Fruit fly (Drosophila melanogaster): ENCODE data around the gene CG33665.

CG33665 gene

dm6 chrX:6439495-6439894 is 39.2 kb downstream of the CG33665 start (continued):
- TF ChIP-seq Hand (GFP tag; optimal IDR thresholded peaks at IDR 0.05) (no peak), Xbp1 (GFP tag; optimal IDR thresholded peaks at IDR 0.05) (no peak), wor (GFP tag; IDR thresholded peaks at IDR 0.05) (no peak), CG11247 (GFP tag; IDR thresholded peaks at IDR 0.05) (peak; percentile 65; the same call in 1 of the 2 replicates), CG31388 (GFP tag; optimal IDR thresholded peaks at IDR 0.05) (no peak), ap (GFP tag; IDR thresholded peaks at IDR 0.05) (no peak), CG4820 (GFP tag; optimal IDR thresholded peaks at IDR 0.05) (no peak), Ets97D (GFP tag; optimal IDR thresholded peaks at IDR 0.05) (no peak), CG43689 (GFP tag; IDR thresholded peaks at IDR 0.05) (no peak), CG2889 (GFP tag; IDR thresholded peaks at IDR 0.05) (no peak), HHEX (GFP tag; optimal IDR thresholded peaks at IDR 0.05) (peak; percentile 49), CG9817 (tag; optimal IDR thresholded peaks at IDR 0.05) (no peak), CG18599 (GFP tag; optimal IDR thresholded peaks at IDR 0.05) (peak; percentile 88), Myb (GFP tag; optimal IDR thresholded peaks at IDR 0.05) (no peak), jing (GFP tag; optimal IDR thresholded peaks at IDR 0.05) (no peak), salm (tag; optimal IDR thresholded peaks at IDR 0.05) (no peak), CG8290 (GFP tag; optimal IDR thresholded peaks at IDR 0.05) (no peak), CG8290 (tag; optimal IDR thresholded peaks at IDR 0.05) (peak in 1 of 2 experiments; percentile 30), ham (GFP tag; IDR thresholded peaks at IDR 0.05) (no peak), CG3163 (GFP tag; optimal IDR thresholded peaks at IDR 0.05) (no peak), emc (GFP tag; optimal IDR thresholded peaks at IDR 0.05) (no peak), Adf1 (GFP tag; IDR thresholded peaks at IDR 0.05) (no peak), CrebB (tag; optimal IDR thresholded peaks at IDR 0.05) (no peak), Chrac-16 (GFP tag; optimal IDR thresholded peaks at IDR 0.05) (no peak), CG10979 (tag; optimal IDR thresholded peaks at IDR 0.05) (no peak), esg (GFP tag; conservative IDR thresholded peaks at IDR 0.05) (peak; percentile 58), Sry-β (GFP tag; optimal IDR thresholded peaks at IDR 0.05) (no peak), nau (GFP tag; optimal IDR thresholded peaks at IDR 0.05) (no peak), CG32532 (GFP tag; IDR thresholded peaks at IDR 0.05) (peak; percentile 61), CG10565 (GFP tag; optimal IDR thresholded peaks at IDR 0.05) (no peak), CG2202 (tag; optimal IDR thresholded peaks at IDR 0.05) (no peak), CG30403 (GFP tag; optimal IDR thresholded peaks at IDR 0.05) (peak; percentile 8), peb (GFP tag; IDR thresholded peaks at IDR 0.05) (no peak), CG13424 (tag; optimal IDR thresholded peaks at IDR 0.05) (no peak), Mrtf (GFP tag; IDR thresholded peaks at IDR 0.05) (no peak), corto (GFP tag; optimal IDR thresholded peaks at IDR 0.05) (no peak), CG17802 (tag; optimal IDR thresholded peaks at IDR 0.05) (no peak), CG33557 (GFP tag; optimal IDR thresholded peaks at IDR 0.05) (no peak), CoRest (tag; optimal IDR thresholded peaks at IDR 0.05) (no peak), Fer2 (tag; optimal IDR thresholded peaks at IDR 0.05) (peak; percentile 26), vfl (GFP tag; optimal IDR thresholded peaks at IDR 0.05) (no peak), CG6175 (GFP tag; IDR thresholded peaks at IDR 0.05) (0 out of 3 replicates have a peak, but pooled peaks have one; percentile 31), Elba2 (GFP tag; optimal IDR thresholded peaks at IDR 0.05) (no peak), bab2 (GFP tag; optimal IDR thresholded peaks at IDR 0.05) (no peak), CG15479 (GFP tag; optimal IDR thresholded peaks at IDR 0.05) (no peak), CkIIα-i1 (GFP tag; IDR thresholded peaks at IDR 0.05) (no peak), CG1647 (GFP tag; optimal IDR thresholded peaks at IDR 0.05) (no peak), HLH3B (GFP tag; IDR thresholded peaks at IDR 0.05) (peak; percentile 47; the same call in 1 of the 2 replicates), ewg (GFP tag; optimal IDR thresholded peaks at IDR 0.05) (no peak), CG11456 (GFP tag; IDR thresholded peaks at IDR 0.05) (peak; percentile 70; the same call in 2 of the 3 replicates), hkb (optimal IDR thresholded peaks at IDR 0.05) (no peak), hkb (GFP tag; IDR thresholded peaks at IDR 0.05) (peak; percentile 71), Scr (GFP tag; IDR thresholded peaks at IDR 0.05; ENCODE audit: partially characterized antibody) (no peak)

Data from whole organism, embryonic.